Fruit fly (Drosophila melanogaster) whole organism, adult: Measurements from ENCODE around the gene Rac2.

Experiments
- Crg-1 ChIP-seq: fragments of 200-800 bp; sonication (Bioruptor generic); optimal IDR thresholded peaks from 2 replicates; lab custom pipeline; 2016; ENCODE audit warnings: missing biosample characterization, missing genetic modification characterization
- Mnt ChIP-seq: fragments of 200-800 bp; sonication (Bioruptor generic); optimal IDR thresholded peaks from 2 replicates; lab custom pipeline; 2016; ENCODE audit warnings: missing biosample characterization, mild to moderate bottlenecking, missing genetic modification characterization
- cnc ChIP-seq, 2 experiments: fragments of >200 bp; optimal IDR thresholded peaks; 2 replicates each; lab custom pipeline; 2017
- ovo ChIP-seq: fragments of 200-800 bp; sonication (Bioruptor generic); optimal IDR thresholded peaks from 2 replicates; lab custom pipeline; 2016; ENCODE audit warnings: missing biosample characterization, missing genetic modification characterization

dm6 chr3L:7471259-7471658 lies 36.3 kb upstream of the Rac2 start, which contains the start of gene CG8541:
- TF ChIP-seq ovo (no peak), Mnt (GFP tag; lab: Kevin White, UChicago) (no peak), Crg-1 (GFP tag; lab: Kevin White, UChicago) (no peak), cnc (optimal IDR thresholded peaks at IDR 0.05; lab: Kevin White, UChicago) (no peak)
